ENCODE assay signal across 3 worm cellular contexts in the genomic region with DNA sequence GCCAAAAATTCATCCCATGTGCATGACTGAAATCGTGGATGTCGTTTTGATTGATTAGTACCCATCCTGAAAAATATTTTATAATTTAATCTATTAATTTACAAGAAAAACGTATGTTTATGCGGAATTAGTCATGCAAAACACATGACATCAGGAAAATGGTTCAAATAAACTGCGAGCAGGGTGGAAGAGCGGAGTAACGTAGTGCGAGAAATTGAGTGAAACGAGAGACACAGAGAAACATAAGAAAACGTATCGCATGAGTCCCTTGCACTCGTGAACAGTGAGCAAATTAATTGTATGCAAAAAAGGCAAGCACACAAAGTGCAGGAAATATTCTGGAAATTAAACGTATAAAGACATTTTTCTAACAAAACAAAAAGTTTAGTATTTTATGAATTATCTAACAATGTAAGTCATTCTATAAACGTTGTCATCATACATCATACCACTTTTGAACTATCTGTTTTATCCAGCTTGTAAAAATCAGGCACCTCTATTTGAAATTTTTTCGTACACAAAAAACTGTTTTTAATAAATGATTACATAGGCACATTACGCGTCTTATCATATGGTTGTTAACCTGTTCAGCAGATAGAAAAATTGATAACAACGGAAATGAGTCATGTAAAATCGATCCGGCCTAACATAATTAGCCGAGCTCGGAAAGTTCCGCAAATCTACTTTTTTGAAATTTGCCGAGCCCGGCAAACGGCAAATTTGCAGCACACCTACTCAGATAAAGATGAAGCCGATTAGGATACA.
TF ChIP-seq lines count a peak whose summit lies in the region.

A gene (minus strand): TSS at position 66 of the 765 bp plus-strand sequence.

TF ChIP-seq in whole organism, L1 larva, 84 proteins besides CTCF, POLR2A, EP300 and RAD21 (continued from another document and continues in another):
- TF ChIP-seq aly-2 (tag; optimal IDR thresholded peaks at IDR 0.05; lab: Kevin White, UChicago) (no peak), snu-23 (GFP tag; optimal IDR thresholded peaks at IDR 0.05; lab: Kevin White, UChicago) (peak; percentile 70), nhr-20 (tag; optimal IDR thresholded peaks at IDR 0.05; lab: Kevin White, UChicago) (peak; percentile 47), tbx-2 (tag; optimal IDR thresholded peaks at IDR 0.05; lab: Kevin White, UChicago) (peak; percentile 46), mdl-1 (tag; optimal IDR thresholded peaks at IDR 0.05; lab: Kevin White, UChicago) (peak in 1 of 2 experiments; percentile 76), F16B12.6 (tag; optimal IDR thresholded peaks at IDR 0.05; lab: Kevin White, UChicago) (no peak), hpl-2 (GFP tag; optimal IDR thresholded peaks at IDR 0.05; lab: Kevin White, UChicago) (no peak), xbp-1 (tag; optimal IDR thresholded peaks at IDR 0.05; lab: Kevin White, UChicago) (peak; percentile 44), lin-14 (GFP tag; optimal IDR thresholded peaks at IDR 0.05; lab: Kevin White, UChicago) (peak; percentile 74), nhr-85 (tag; lab: Kevin White, UChicago) (no peak), unc-130 (tag; optimal IDR thresholded peaks at IDR 0.05; lab: Kevin White, UChicago) (peak; percentile 15), hlh-4 (tag; optimal IDR thresholded peaks at IDR 0.05; lab: Kevin White, UChicago) (no peak), elt-3 (tag; optimal IDR thresholded peaks at IDR 0.05; lab: Kevin White, UChicago) (peak in 1 of 6 experiments; percentile 10), Y116A8C.19 (tag; optimal IDR thresholded peaks at IDR 0.05; lab: Kevin White, UChicago; ENCODE audit: borderline replicate concordance) (no peak), ceh-8 (GFP tag; optimal IDR thresholded peaks at IDR 0.05; lab: Kevin White, UChicago) (peak; percentile 58), nhr-90 (tag; optimal IDR thresholded peaks at IDR 0.05; lab: Kevin White, UChicago; ENCODE audit: poor library complexity) (no peak), lin-39 (tag; optimal IDR thresholded peaks at IDR 0.05; lab: Kevin White, UChicago) (no peak), ets-5 (GFP tag; IDR thresholded peaks at IDR 0.05; lab: Robert Waterston, UW) (no peak), zag-1 (tag; optimal IDR thresholded peaks at IDR 0.05; lab: Kevin White, UChicago) (no peak), egl-13 (tag; optimal IDR thresholded peaks at IDR 0.05; lab: Kevin White, UChicago) (peak; percentile 34), nhr-11 (tag; optimal IDR thresholded peaks at IDR 0.05; lab: Kevin White, UChicago) (no peak), blmp-1 (tag; optimal IDR thresholded peaks at IDR 0.05; lab: Kevin White, UChicago) (peak; percentile 42), unc-98 (GFP tag; IDR thresholded peaks at IDR 0.05; lab: Robert Waterston, UW) (no peak), nhr-47 (tag; optimal IDR thresholded peaks at IDR 0.05; lab: Kevin White, UChicago) (peak; percentile 61), ztf-11 (tag; optimal IDR thresholded peaks at IDR 0.05; lab: Kevin White, UChicago) (no peak), vab-15 (tag; optimal IDR thresholded peaks at IDR 0.05; lab: Kevin White, UChicago) (no peak), nhr-28 (tag; optimal IDR thresholded peaks at IDR 0.05; lab: Kevin White, UChicago) (no peak), jun-1 (tag; optimal IDR thresholded peaks at IDR 0.05; lab: Kevin White, UChicago) (peak; percentile 1), fkh-8 (tag; optimal IDR thresholded peaks at IDR 0.05; lab: Kevin White, UChicago) (peak; percentile 75), lin-13 (GFP tag; optimal IDR thresholded peaks at IDR 0.05; lab: Kevin White, UChicago) (no peak), lin-35 (GFP tag; optimal IDR thresholded peaks at IDR 0.05; lab: Kevin White, UChicago) (peak; percentile 53 to 73), sptf-1 (tag; optimal IDR thresholded peaks at IDR 0.05; lab: Kevin White, UChicago) (no peak), pqm-1 (tag; optimal IDR thresholded peaks at IDR 0.05; lab: Kevin White, UChicago) (no peak), efl-1 (optimal IDR thresholded peaks at IDR 0.05; lab: Kevin White, UChicago) (peak; percentile 36 to 50), efl-1 (GFP tag; optimal IDR thresholded peaks at IDR 0.05 in 1 of 2; lab: Kevin White, UChicago) (peak in 1 of 2 experiments; percentile 34), swsn-7 (tag; optimal IDR thresholded peaks at IDR 0.05; lab: Kevin White, UChicago) (peak; percentile 54), C34B4.2 (tag; optimal IDR thresholded peaks at IDR 0.05; lab: Kevin White, UChicago) (no peak), C16A3.4 (tag; optimal IDR thresholded peaks at IDR 0.05; lab: Kevin White, UChicago) (peak; percentile 50), isw-1 (GFP tag; IDR thresholded peaks at IDR 0.05; lab: Robert Waterston, UW) (peak; percentile 15; the same call in 1 of the 2 replicates), sup-37 (GFP tag; optimal IDR thresholded peaks at IDR 0.05; lab: Kevin White, UChicago) (no peak), mef-2 (tag; optimal IDR thresholded peaks at IDR 0.05; lab: Kevin White, UChicago) (no peak)

TF ChIP-seq in whole organism, L3 larva, 47 proteins besides CTCF, POLR2A, EP300 and RAD21 (continued from another document):
- TF ChIP-seq daf-12 (tag; optimal IDR thresholded peaks at IDR 0.05; lab: Kevin White, UChicago) (no peak), nhr-25 (tag; optimal IDR thresholded peaks at IDR 0.05; lab: Kevin White, UChicago) (peak; percentile 20), lin-39 (tag; optimal IDR thresholded peaks at IDR 0.05; lab: Kevin White, UChicago) (peak; percentile 28), fkh-2 (tag; optimal IDR thresholded peaks at IDR 0.05; lab: Kevin White, UChicago) (no peak), ZK546.5 (tag; optimal IDR thresholded peaks at IDR 0.05; lab: Kevin White, UChicago) (no peak), ceh-16 (tag; optimal IDR thresholded peaks at IDR 0.05; lab: Kevin White, UChicago) (no peak), ceh-28 (tag; optimal IDR thresholded peaks at IDR 0.05; lab: Kevin White, UChicago) (no peak), nhr-23 (tag; optimal IDR thresholded peaks at IDR 0.05; lab: Kevin White, UChicago) (peak; percentile 7), R02D3.7 (tag; optimal IDR thresholded peaks at IDR 0.05; lab: Kevin White, UChicago) (no peak), unc-62 (GFP tag; optimal IDR thresholded peaks at IDR 0.05; lab: Kevin White, UChicago) (no peak), zag-1 (tag; optimal IDR thresholded peaks at IDR 0.05; lab: Kevin White, UChicago) (no peak), pha-4 (tag; optimal IDR thresholded peaks at IDR 0.05; lab: Kevin White, UChicago) (peak; percentile 66), ztf-11 (tag; optimal IDR thresholded peaks at IDR 0.05; lab: Kevin White, UChicago) (no peak), ceh-82 (tag; optimal IDR thresholded peaks at IDR 0.05; lab: Kevin White, UChicago) (no peak), unc-39 (tag; optimal IDR thresholded peaks at IDR 0.05; lab: Kevin White, UChicago) (no peak), eor-1 (tag; optimal IDR thresholded peaks at IDR 0.05; lab: Kevin White, UChicago) (no peak), nhr-28 (tag; optimal IDR thresholded peaks at IDR 0.05; lab: Kevin White, UChicago) (no peak), pqm-1 (tag; optimal IDR thresholded peaks at IDR 0.05; lab: Kevin White, UChicago) (peak; percentile 52), jun-1 (tag; optimal IDR thresholded peaks at IDR 0.05; lab: Kevin White, UChicago) (no peak), egl-5 (tag; optimal IDR thresholded peaks at IDR 0.05; lab: Kevin White, UChicago) (no peak), lsy-12 (tag; optimal IDR thresholded peaks at IDR 0.05; lab: Kevin White, UChicago) (no peak), aly-2 (tag; optimal IDR thresholded peaks at IDR 0.05; lab: Kevin White, UChicago) (no peak), nhr-77 (tag; optimal IDR thresholded peaks at IDR 0.05; lab: Kevin White, UChicago) (no peak), fos-1 (tag; optimal IDR thresholded peaks at IDR 0.05; lab: Kevin White, UChicago) (peak; percentile 21), nhr-11 (tag; optimal IDR thresholded peaks at IDR 0.05; lab: Kevin White, UChicago) (no peak), elt-3 (tag; optimal IDR thresholded peaks at IDR 0.05; lab: Kevin White, UChicago) (no peak), skn-1 (tag; optimal IDR thresholded peaks at IDR 0.05; lab: Kevin White, UChicago) (no peak), elt-2 (tag; optimal IDR thresholded peaks at IDR 0.05; lab: Kevin White, UChicago) (peak; percentile 65), ceh-9 (tag; optimal IDR thresholded peaks at IDR 0.05; lab: Kevin White, UChicago) (no peak), mdl-1 (tag; optimal IDR thresholded peaks at IDR 0.05; lab: Kevin White, UChicago) (no peak)

TF ChIP-seq in whole organism, young adult, 124 proteins besides CTCF, POLR2A, EP300 and RAD21 (continued from another document):
- TF ChIP-seq T26A5.8 (tag; optimal IDR thresholded peaks at IDR 0.05; lab: Kevin White, UChicago) (no peak), ztf-3 (GFP tag; optimal IDR thresholded peaks at IDR 0.05; lab: Kevin White, UChicago) (no peak), hlh-26 (GFP tag; conservative IDR thresholded peaks at IDR 0.05; lab: Robert Waterston, UW) (no peak), akir-1 (GFP tag; optimal IDR thresholded peaks at IDR 0.05; lab: Kevin White, UChicago) (no peak), Y53G8AR.9 (GFP tag; conservative IDR thresholded peaks at IDR 0.05; lab: Robert Waterston, UW) (no peak), mes-4 (tag; optimal IDR thresholded peaks at IDR 0.05; lab: Kevin White, UChicago) (no peak), hsf-1 (GFP tag; IDR thresholded peaks at IDR 0.05; lab: Robert Waterston, UW) (no peak), ceh-79 (tag; optimal IDR thresholded peaks at IDR 0.05; lab: Kevin White, UChicago) (no peak)
